Fruit fly (Drosophila melanogaster) whole organism, embryonic: Measurements from ENCODE around the gene CG10347.

ENCODE experiments used
- CG10267 ChIP-seq: fragments of 200-800 bp; sonication (Bioruptor generic); optimal IDR thresholded peaks from 2 replicates; lab custom pipeline; 2018; ENCODE audit warnings: missing biosample characterization, mild to moderate bottlenecking, missing genetic modification characterization, moderate library complexity
- CG11247 ChIP-seq: fragments of 200-800 bp; sonication (Bioruptor generic); IDR thresholded peaks from 2 replicates; pipeline ENCODE4 v1.3.6; 2022; ENCODE audit warnings: missing biosample characterization, missing genetic modification characterization
- CG12391 ChIP-seq: fragments of 200-800 bp; sonication (Bioruptor generic); optimal IDR thresholded peaks from 3 replicates; lab custom pipeline; 2018; ENCODE audit warnings: missing biosample characterization, mild to moderate bottlenecking, missing genetic modification characterization, moderate library complexity
- CG14014 ChIP-seq: fragments of 200-800 bp; sonication (Bioruptor generic); IDR thresholded peaks from 2 replicates; pipeline ENCODE4 v1.3.6; 2022; ENCODE audit warnings: missing biosample characterization, missing genetic modification characterization
- CG16863 ChIP-seq: fragments of 200-800 bp; sonication (Bioruptor generic); optimal IDR thresholded peaks from 3 replicates; lab custom pipeline; 2016; ENCODE audit warnings: missing biosample characterization, missing genetic modification characterization
- CG17359 ChIP-seq: fragments of 200-800 bp; sonication (Bioruptor generic); optimal IDR thresholded peaks from 3 replicates; lab custom pipeline; 2018; ENCODE audit warnings: missing biosample characterization, mild to moderate bottlenecking, missing genetic modification characterization, moderate library complexity
- CG33213 ChIP-seq: fragments of 200-800 bp; sonication (Bioruptor generic); optimal IDR thresholded peaks from 3 replicates; lab custom pipeline; 2016; ENCODE audit warnings: missing biosample characterization, missing genetic modification characterization
- CG34224 ChIP-seq: fragments of 200-800 bp; sonication (Bioruptor generic); IDR thresholded peaks from 3 replicates; pipeline ENCODE4 v1.3.6; 2022; ENCODE audit warnings: missing biosample characterization, missing genetic modification characterization; ENCODE audit not compliant: partially characterized antibody
- CG42726 ChIP-seq: fragments of 200-800 bp; sonication (Bioruptor generic); IDR thresholded peaks from 2 replicates; pipeline ENCODE4 v1.3.6; 2022; ENCODE audit warnings: missing biosample characterization, missing genetic modification characterization; ENCODE audit not compliant: partially characterized antibody
- CG4328 ChIP-seq: fragments of 200-800 bp; sonication (Bioruptor generic); optimal IDR thresholded peaks from 3 replicates; lab custom pipeline; 2017; ENCODE audit warnings: missing biosample characterization, missing genetic modification reagents, missing genetic modification characterization
- CG4617 ChIP-seq: fragments of 200-800 bp; sonication (Bioruptor generic); optimal IDR thresholded peaks from 3 replicates; lab custom pipeline; 2016; ENCODE audit warnings: missing biosample characterization, missing genetic modification characterization, borderline replicate concordance
- CG6765 ChIP-seq: fragments of 200-800 bp; sonication (Bioruptor generic); optimal IDR thresholded peaks from 3 replicates; lab custom pipeline; 2017; ENCODE audit warnings: missing biosample characterization, mild to moderate bottlenecking, missing genetic modification characterization
- CG7928 ChIP-seq: fragments of 200-800 bp; sonication (Bioruptor generic); optimal IDR thresholded peaks from 2 replicates; lab custom pipeline; 2017; ENCODE audit warnings: missing biosample characterization, mild to moderate bottlenecking, missing genetic modification characterization
- CoRest ChIP-seq: fragments of 200-800 bp; sonication (Bioruptor generic); optimal IDR thresholded peaks from 3 replicates; lab custom pipeline; 2018; ENCODE audit warnings: missing biosample characterization, mild to moderate bottlenecking, missing genetic modification characterization, moderate library complexity
- CrebB ChIP-seq: fragments of 200-800 bp; sonication (Bioruptor generic); optimal IDR thresholded peaks from 3 replicates; lab custom pipeline; 2018; ENCODE audit warnings: missing biosample characterization, mild to moderate bottlenecking, missing genetic modification characterization
- Dp ChIP-seq: fragments of 200-800 bp; sonication (Bioruptor generic); optimal IDR thresholded peaks from 2 replicates; lab custom pipeline; 2018; ENCODE audit warnings: missing biosample characterization, mild to moderate bottlenecking, missing genetic modification characterization, moderate library complexity
- Ets65A ChIP-seq: fragments of 200-800 bp; sonication (Bioruptor generic); peaks from one replicate; lab custom pipeline; 2016; ENCODE audit warnings: missing biosample characterization, missing genetic modification characterization
- Fer3 ChIP-seq: fragments of 200-800 bp; sonication (Bioruptor generic); optimal IDR thresholded peaks from 2 replicates; lab custom pipeline; 2018; ENCODE audit warnings: missing biosample characterization, mild to moderate bottlenecking, missing genetic modification characterization, moderate library complexity
- Gsc ChIP-seq: fragments of 200-800 bp; sonication (Bioruptor generic); IDR thresholded peaks from 2 replicates; pipeline ENCODE4 v1.3.6; 2022; ENCODE audit warnings: missing biosample characterization, missing genetic modification characterization
- MTF-1 ChIP-seq: fragments of 200-800 bp; sonication (Bioruptor generic); optimal IDR thresholded peaks from 2 replicates; lab custom pipeline; 2018; ENCODE audit warnings: missing biosample characterization, mild to moderate bottlenecking, missing genetic modification characterization, borderline replicate concordance
- Max ChIP-seq: fragments of 200-800 bp; sonication (Bioruptor generic); optimal IDR thresholded peaks from 2 replicates; lab custom pipeline; 2016; ENCODE audit warnings: missing biosample characterization, mild to moderate bottlenecking, missing genetic modification characterization
- Myb ChIP-seq: fragments of 200-800 bp; sonication (Bioruptor generic); optimal IDR thresholded peaks from 2 replicates; lab custom pipeline; 2016; ENCODE audit warnings: missing biosample characterization, missing genetic modification characterization
- Nf-YC ChIP-seq: fragments of 200-800 bp; optimal IDR thresholded peaks from 3 replicates; lab custom pipeline; 2019; ENCODE audit warnings: missing biosample characterization, mild to moderate bottlenecking, missing genetic modification characterization, moderate library complexity
- Poxn ChIP-seq: fragments of 200-800 bp; sonication (Bioruptor generic); IDR thresholded peaks from 2 replicates; pipeline ENCODE4 v1.3.6; 2022; ENCODE audit warnings: missing biosample characterization, missing genetic modification characterization
- Sin3A ChIP-seq: fragments of >200 bp; optimal IDR thresholded peaks from 2 replicates; lab custom pipeline; 2018
- Sry-δ ChIP-seq: fragments of 200-800 bp; sonication (Bioruptor generic); optimal IDR thresholded peaks from 2 replicates; lab custom pipeline; 2016; ENCODE audit warnings: missing biosample characterization, missing genetic modification characterization
- al ChIP-seq: fragments of 200-800 bp; sonication (Bioruptor generic); IDR thresholded peaks from 2 replicates; pipeline ENCODE4 v1.3.6; 2022; ENCODE audit warnings: missing biosample characterization, missing genetic modification characterization
- ase ChIP-seq: fragments of 200-800 bp; sonication (Bioruptor generic); IDR thresholded peaks from 3 replicates; pipeline ENCODE4 v1.3.6; 2022; ENCODE audit warnings: missing biosample characterization, missing genetic modification characterization
- ash1 ChIP-seq: fragments of 200-800 bp; sonication (Bioruptor generic); optimal IDR thresholded peaks from 2 replicates; lab custom pipeline; 2018; ENCODE audit warnings: missing biosample characterization, mild to moderate bottlenecking, missing genetic modification characterization
- bigmax ChIP-seq: fragments of 200-800 bp; sonication (Bioruptor generic); optimal IDR thresholded peaks from 2 replicates; lab custom pipeline; 2018; ENCODE audit warnings: missing biosample characterization, mild to moderate bottlenecking, missing genetic modification characterization
- bsh ChIP-seq, 2 experiments: fragments of 200-800 bp; sonication (Bioruptor generic); optimal IDR thresholded peaks; 2 replicates each; lab custom pipeline; 2017 to 2018; ENCODE audit warnings: mild to moderate bottlenecking in 2 of 2, missing biosample characterization in 2 of 2, missing genetic modification characterization in 2 of 2, moderate library complexity in 1 of 2
- cg ChIP-seq: fragments of 200-800 bp; sonication (Bioruptor generic); optimal IDR thresholded peaks from 3 replicates; lab custom pipeline; 2019; ENCODE audit warnings: missing biosample characterization, mild to moderate bottlenecking, missing genetic modification characterization, moderate library complexity
- ham ChIP-seq: fragments of 200-800 bp; sonication (Bioruptor generic); IDR thresholded peaks from 2 replicates; pipeline ENCODE4 v1.3.6; 2022; ENCODE audit warnings: missing biosample characterization, missing genetic modification characterization
- ind ChIP-seq: fragments of 200-800 bp; sonication (Bioruptor generic); optimal IDR thresholded peaks from 3 replicates; lab custom pipeline; 2016; ENCODE audit warnings: missing biosample characterization, missing genetic modification characterization
- jing ChIP-seq: fragments of 200-800 bp; sonication (Bioruptor generic); optimal IDR thresholded peaks from 2 replicates; lab custom pipeline; 2018; ENCODE audit warnings: missing biosample characterization, mild to moderate bottlenecking, missing genetic modification characterization
- jumu ChIP-seq: fragments of 200-800 bp; sonication (Bioruptor generic); optimal IDR thresholded peaks from 3 replicates; lab custom pipeline; 2016; ENCODE audit warnings: missing biosample characterization, missing genetic modification characterization
- kah ChIP-seq: fragments of 200-800 bp; sonication (Bioruptor generic); optimal IDR thresholded peaks from 2 replicates; lab custom pipeline; 2018; ENCODE audit warnings: missing biosample characterization, mild to moderate bottlenecking, missing genetic modification characterization
- klu ChIP-seq: fragments of 200-800 bp; sonication (Bioruptor generic); IDR thresholded peaks from 2 replicates; pipeline ENCODE4 v1.3.6; 2022; ENCODE audit warnings: missing biosample characterization, missing genetic modification characterization
- lilli ChIP-seq: fragments of 200-800 bp; sonication (Bioruptor generic); optimal IDR thresholded peaks from 3 replicates; lab custom pipeline; 2016; ENCODE audit warnings: missing biosample characterization, missing genetic modification characterization
- mld ChIP-seq: fragments of 200-800 bp; sonication (Bioruptor generic); IDR thresholded peaks from 3 replicates; pipeline ENCODE4 v1.3.6; 2022; ENCODE audit warnings: missing biosample characterization, missing genetic modification characterization; ENCODE audit not compliant: partially characterized antibody
- pho ChIP-seq: fragments of 200-800 bp; sonication (Bioruptor generic); optimal IDR thresholded peaks from 2 replicates; lab custom pipeline; 2016; ENCODE audit warnings: missing biosample characterization, missing genetic modification characterization
- repo ChIP-seq: fragments of 200-800 bp; sonication (Bioruptor generic); optimal IDR thresholded peaks from 2 replicates; lab custom pipeline; 2016; ENCODE audit warnings: missing biosample characterization, missing genetic modification characterization
- row ChIP-seq: fragments of 200-800 bp; sonication (Bioruptor generic); IDR thresholded peaks from 3 replicates; pipeline ENCODE4 v1.3.6; 2022; ENCODE audit warnings: missing biosample characterization, missing genetic modification characterization
- sqz ChIP-seq: fragments of 200-800 bp; sonication (Bioruptor generic); optimal IDR thresholded peaks from 3 replicates; lab custom pipeline; 2018; ENCODE audit warnings: missing biosample characterization, mild to moderate bottlenecking, missing genetic modification characterization
- tgo ChIP-seq: fragments of 200-800 bp; sonication (Bioruptor generic); IDR thresholded peaks from 3 replicates; pipeline ENCODE4 v1.3.6; 2022; ENCODE audit warnings: missing biosample characterization, missing genetic modification characterization
- trem ChIP-seq: fragments of 200-800 bp; optimal IDR thresholded peaks from 3 replicates; lab custom pipeline; 2019; ENCODE audit warnings: missing biosample characterization, mild to moderate bottlenecking, missing genetic modification characterization, moderate library complexity
- tx ChIP-seq: fragments of 200-800 bp; sonication (Bioruptor generic); optimal IDR thresholded peaks from 2 replicates; lab custom pipeline; 2016; ENCODE audit warnings: missing biosample characterization, missing genetic modification characterization
- unc-4 ChIP-seq: fragments of 200-800 bp; sonication (Bioruptor generic); IDR thresholded peaks from 2 replicates; pipeline ENCODE4 v1.3.6; 2022; ENCODE audit warnings: missing biosample characterization, missing genetic modification characterization; ENCODE audit not compliant: partially characterized antibody
- vfl ChIP-seq: fragments of 200-800 bp; sonication (Bioruptor generic); optimal IDR thresholded peaks from 2 replicates; lab custom pipeline; 2016; ENCODE audit warnings: missing biosample characterization, missing genetic modification characterization
- wek ChIP-seq: fragments of 200-800 bp; sonication (Bioruptor generic); optimal IDR thresholded peaks from 3 replicates; lab custom pipeline; 2018; ENCODE audit warnings: missing biosample characterization, mild to moderate bottlenecking, missing genetic modification characterization, moderate library complexity
- z ChIP-seq: fragments of 200-800 bp; sonication (Bioruptor generic); IDR thresholded peaks from 3 replicates; pipeline ENCODE4 v1.3.6; 2022; ENCODE audit warnings: missing biosample characterization, missing genetic modification characterization

Gene CG10347

dm6 chrX:11886976-11887375 lies 32.2 kb upstream of the CG10347 start, which contains the start of the genes CG10353 and SelG (continued):
- TF ChIP-seq Dp (GFP tag; lab: Kevin White, UChicago): peak; percentile 46
- TF ChIP-seq CG34224 (GFP tag; lab: Robert Waterston, UW): peak; percentile 94
- peak; percentile 0 for TF ChIP-seq CoRest (tag; lab: Kevin White, UChicago)
- TF ChIP-seq ham (GFP tag; lab: Robert Waterston, UW): no peak
- TF ChIP-seq Myb (GFP tag; lab: Kevin White, UChicago): peak; percentile 59
- TF ChIP-seq trem (tag; lab: Kevin White, UChicago): peak; percentile 58
- peak; percentile 95 for TF ChIP-seq Sry-δ
- TF ChIP-seq CG33213: peak; percentile 57
- no peak for TF ChIP-seq al (GFP tag; lab: Robert Waterston, UW)
- TF ChIP-seq jing: no peak
- no peak for TF ChIP-seq Poxn
- no peak for TF ChIP-seq CG11247 (GFP tag; lab: Robert Waterston, UW)
- TF ChIP-seq CG17359 (tag; lab: Kevin White, UChicago): no peak
- TF ChIP-seq Max (GFP tag; lab: Kevin White, UChicago): peak; percentile 49
- no peak for TF ChIP-seq Fer3 (tag; lab: Kevin White, UChicago)
- peak; percentile 20; the same call in 1 of the 3 replicates for TF ChIP-seq tgo (GFP tag; lab: Robert Waterston, UW)
- peak; percentile 21 for TF ChIP-seq CrebB (tag; lab: Kevin White, UChicago)
- peak; percentile 49 for TF ChIP-seq vfl (GFP tag; lab: Kevin White, UChicago)
- peak; percentile 54 for TF ChIP-seq wek
- TF ChIP-seq cg: no peak
- TF ChIP-seq z: no peak
- no peak for TF ChIP-seq CG4328 (GFP tag; lab: Kevin White, UChicago)
- no peak for TF ChIP-seq CG6765 (GFP tag; lab: Kevin White, UChicago)
- TF ChIP-seq jumu (GFP tag; lab: Kevin White, UChicago): peak; percentile 36
- peak; percentile 83 for TF ChIP-seq Ets65A (GFP tag; lab: Kevin White, UChicago)
- peak; percentile 56 for TF ChIP-seq MTF-1 (GFP tag; lab: Kevin White, UChicago)
- TF ChIP-seq CG4617 (GFP tag; lab: Kevin White, UChicago): peak; percentile 71
- peak; percentile 34 for TF ChIP-seq bigmax (GFP tag; lab: Kevin White, UChicago)
- TF ChIP-seq row (GFP tag; lab: Robert Waterston, UW): peak; percentile 58
- peak; percentile 10 for TF ChIP-seq CG16863 (GFP tag; lab: Kevin White, UChicago)
- peak; percentile 82 for TF ChIP-seq unc-4 (GFP tag; lab: Robert Waterston, UW)
- no peak for TF ChIP-seq kah (GFP tag; lab: Kevin White, UChicago)
- TF ChIP-seq repo (GFP tag; lab: Kevin White, UChicago): peak; percentile 38
- peak; percentile 34 for TF ChIP-seq ind (GFP tag; lab: Kevin White, UChicago)
- peak; percentile 95 for TF ChIP-seq CG10267 (tag; lab: Kevin White, UChicago)
- TF ChIP-seq pho (GFP tag; lab: Kevin White, UChicago): no peak
- TF ChIP-seq Gsc: no peak
- TF ChIP-seq CG7928 (GFP tag; lab: Kevin White, UChicago): no peak
- TF ChIP-seq klu (GFP tag; lab: Robert Waterston, UW): no peak
- TF ChIP-seq mld (GFP tag; lab: Robert Waterston, UW): peak; percentile 45; the same call in 1 of the 3 replicates
- no peak for TF ChIP-seq bsh (GFP tag; optimal IDR thresholded peaks at IDR 0.05; lab: Kevin White, UChicago)
- TF ChIP-seq sqz: peak; percentile 21
- peak; percentile 40 for TF ChIP-seq CG12391
- TF ChIP-seq CG14014 (GFP tag; lab: Robert Waterston, UW): no peak
- TF ChIP-seq CG42726 (GFP tag; lab: Robert Waterston, UW): peak; percentile 70; the same call in 1 of the 2 replicates
- TF ChIP-seq ase (GFP tag; lab: Robert Waterston, UW): no peak
- peak; percentile 35 for TF ChIP-seq Sin3A (lab: Kevin White, UChicago)
- no peak for TF ChIP-seq tx (GFP tag; lab: Kevin White, UChicago)
- TF ChIP-seq ash1 (GFP tag; lab: Kevin White, UChicago): peak; percentile 10
- TF ChIP-seq lilli (GFP tag; lab: Kevin White, UChicago): peak; percentile 67
- peak; percentile 22 for TF ChIP-seq Nf-YC
